Fruit fly (Drosophila melanogaster) whole organism, embryonic: Measurements from ENCODE around the gene Ice2.

Experiments used
- BEAF-32 ChIP-seq: fragments of 200-800 bp; sonication (Bioruptor generic); optimal IDR thresholded peaks from 3 replicates; lab custom pipeline; 2017; ENCODE audit warnings: missing biosample characterization, missing genetic modification characterization, mild to moderate bottlenecking, moderate library complexity, missing genetic modification reagents
- Bgb ChIP-seq: fragments of 200-800 bp; sonication (Bioruptor generic); IDR thresholded peaks from 2 replicates; pipeline ENCODE4 v1.3.6; 2022; ENCODE audit warnings: missing biosample characterization, missing genetic modification characterization; ENCODE audit not compliant: partially characterized antibody
- CG10959 ChIP-seq: fragments of 200-800 bp; sonication (Bioruptor generic); IDR thresholded peaks from 2 replicates; pipeline ENCODE4 v1.3.6; 2022; ENCODE audit warnings: missing biosample characterization, missing genetic modification characterization
- CG11560 ChIP-seq: fragments of 200-800 bp; sonication (Bioruptor generic); IDR thresholded peaks from 3 replicates; pipeline ENCODE4 v1.3.6; 2022; ENCODE audit warnings: missing biosample characterization, missing genetic modification characterization
- CG13424 ChIP-seq: fragments of 200-800 bp; sonication (Bioruptor generic); optimal IDR thresholded peaks from 2 replicates; lab custom pipeline; 2019; ENCODE audit warnings: missing biosample characterization, mild to moderate bottlenecking, missing genetic modification characterization, moderate library complexity
- CG13894 ChIP-seq: fragments of 200-800 bp; sonication (Bioruptor generic); optimal IDR thresholded peaks from 3 replicates; lab custom pipeline; 2018; ENCODE audit warnings: missing biosample characterization, mild to moderate bottlenecking, missing genetic modification characterization, moderate library complexity
- CG1529 ChIP-seq: fragments of 200-800 bp; sonication (Bioruptor generic); optimal IDR thresholded peaks from 3 replicates; lab custom pipeline; 2018; ENCODE audit warnings: missing biosample characterization, missing genetic modification characterization
- CG17385 ChIP-seq: fragments of 200-800 bp; sonication (Bioruptor generic); optimal IDR thresholded peaks from 3 replicates; lab custom pipeline; 2018; ENCODE audit warnings: missing biosample characterization, mild to moderate bottlenecking, missing genetic modification characterization
- CG17912 ChIP-seq: fragments of 200-800 bp; sonication (Bioruptor generic); optimal IDR thresholded peaks from 2 replicates; lab custom pipeline; 2018; ENCODE audit warnings: missing biosample characterization, mild to moderate bottlenecking, missing genetic modification characterization
- CG1792 ChIP-seq: fragments of 200-800 bp; sonication (Bioruptor generic); optimal IDR thresholded peaks from 2 replicates; lab custom pipeline; 2016; ENCODE audit warnings: missing biosample characterization, missing genetic modification characterization
- CG1832 ChIP-seq: fragments of 200-800 bp; sonication (Bioruptor generic); optimal IDR thresholded peaks from 2 replicates; lab custom pipeline; 2017; ENCODE audit warnings: missing biosample characterization, mild to moderate bottlenecking, missing genetic modification characterization, inconsistent platforms
- CG2889 ChIP-seq: fragments of 200-800 bp; sonication (Bioruptor generic); IDR thresholded peaks from 3 replicates; pipeline ENCODE4 v1.3.6; 2022; ENCODE audit warnings: missing biosample characterization, missing genetic modification characterization
- CG31388 ChIP-seq: fragments of 200-800 bp; sonication (Bioruptor generic); optimal IDR thresholded peaks from 2 replicates; lab custom pipeline; 2016; ENCODE audit warnings: missing biosample characterization, missing genetic modification characterization
- CG34224 ChIP-seq: fragments of 200-800 bp; sonication (Bioruptor generic); IDR thresholded peaks from 3 replicates; pipeline ENCODE4 v1.3.6; 2022; ENCODE audit warnings: missing biosample characterization, missing genetic modification characterization; ENCODE audit not compliant: partially characterized antibody
- CG34422 ChIP-seq: fragments of 200-800 bp; sonication (Bioruptor generic); IDR thresholded peaks from 3 replicates; pipeline ENCODE4 v1.3.6; 2022; ENCODE audit warnings: missing biosample characterization, missing genetic modification characterization
- CG3995 ChIP-seq: fragments of 200-800 bp; sonication (Bioruptor generic); optimal IDR thresholded peaks from 3 replicates; lab custom pipeline; 2016; ENCODE audit warnings: missing biosample characterization, missing genetic modification characterization
- CG4282 ChIP-seq: fragments of 200-800 bp; sonication (Bioruptor generic); optimal IDR thresholded peaks from 2 replicates; lab custom pipeline; 2016; ENCODE audit warnings: missing biosample characterization, missing genetic modification characterization
- CG5180 ChIP-seq: fragments of 200-800 bp; sonication (Bioruptor generic); optimal IDR thresholded peaks from 3 replicates; lab custom pipeline; 2017; ENCODE audit warnings: missing biosample characterization, missing genetic modification characterization, mild to moderate bottlenecking, moderate library complexity, missing genetic modification reagents
- CG5245 ChIP-seq: fragments of 200-800 bp; sonication (Bioruptor generic); optimal IDR thresholded peaks from 3 replicates; lab custom pipeline; 2016; ENCODE audit warnings: missing biosample characterization, missing genetic modification characterization
- CG6791 ChIP-seq: fragments of 200-800 bp; sonication (Bioruptor generic); IDR thresholded peaks from 3 replicates; pipeline ENCODE4 v1.3.6; 2022; ENCODE audit warnings: missing biosample characterization, missing genetic modification characterization; ENCODE audit not compliant: partially characterized antibody
- CG8089 ChIP-seq: fragments of 200-800 bp; sonication (Bioruptor generic); optimal IDR thresholded peaks from 3 replicates; lab custom pipeline; 2016; ENCODE audit warnings: missing biosample characterization, missing genetic modification characterization
- CG8388 ChIP-seq: fragments of 200-800 bp; sonication (Bioruptor generic); optimal IDR thresholded peaks from 2 replicates; lab custom pipeline; 2019; ENCODE audit warnings: missing biosample characterization, mild to moderate bottlenecking, missing genetic modification characterization, moderate library complexity
- CTCF ChIP-seq: fragments of 200-800 bp; sonication (Bioruptor generic); optimal IDR thresholded peaks from 2 replicates; lab custom pipeline; 2017; ENCODE audit warnings: missing biosample characterization, mild to moderate bottlenecking, missing genetic modification characterization, moderate library complexity
- Camta ChIP-seq: fragments of 200-800 bp; sonication (Bioruptor generic); optimal IDR thresholded peaks from 2 replicates; lab custom pipeline; 2016; ENCODE audit warnings: missing biosample characterization, missing genetic modification characterization
- Dip3 ChIP-seq: fragments of 200-800 bp; sonication (Bioruptor generic); optimal IDR thresholded peaks from 3 replicates; lab custom pipeline; 2016; ENCODE audit warnings: missing biosample characterization, missing genetic modification characterization
- Hr3 ChIP-seq: fragments of 200-800 bp; sonication (Bioruptor generic); optimal IDR thresholded peaks from 3 replicates; lab custom pipeline; 2016; ENCODE audit warnings: missing biosample characterization, missing genetic modification characterization
- MBD-R2 ChIP-seq: fragments of 200-800 bp; sonication (Bioruptor generic); IDR thresholded peaks from 2 replicates; pipeline ENCODE4 v1.3.6; 2022; ENCODE audit warnings: missing biosample characterization, missing genetic modification characterization
- Sin3A ChIP-seq: fragments of >200 bp; optimal IDR thresholded peaks from 2 replicates; lab custom pipeline; 2018
- Spps ChIP-seq: fragments of 200-800 bp; sonication (Bioruptor generic); optimal IDR thresholded peaks from 2 replicates; lab custom pipeline; 2018; ENCODE audit warnings: missing biosample characterization, mild to moderate bottlenecking, missing genetic modification characterization
- Trl ChIP-seq, 3 experiments: fragments of >200 bp in 2 of 3; fragments of 200-800 bp in 1 of 3; sonication (Bioruptor generic) in 1 of 3; optimal IDR thresholded peaks; 2 replicates in 1 of 3; 3 replicates in 2 of 3; lab custom pipeline; 2016 to 2017; ENCODE audit warnings: missing biosample characterization in 1 of 3, missing genetic modification characterization in 1 of 3
- Xbp1 ChIP-seq: fragments of 200-800 bp; sonication (Bioruptor generic); optimal IDR thresholded peaks from 3 replicates; lab custom pipeline; 2016; ENCODE audit warnings: missing biosample characterization, mild to moderate bottlenecking, missing genetic modification characterization
- aop ChIP-seq: fragments of 200-800 bp; sonication (Bioruptor generic); IDR thresholded peaks from 2 replicates; pipeline ENCODE4 v1.3.6; 2022; ENCODE audit warnings: missing biosample characterization, missing genetic modification characterization
- btn ChIP-seq: fragments of 200-800 bp; sonication (Bioruptor generic); optimal IDR thresholded peaks from 2 replicates; lab custom pipeline; 2016; ENCODE audit warnings: missing biosample characterization, missing genetic modification characterization
- cas ChIP-seq: fragments of 200-800 bp; sonication (Bioruptor generic); IDR thresholded peaks from 2 replicates; pipeline ENCODE4 v1.3.6; 2022; ENCODE audit warnings: missing biosample characterization, missing genetic modification characterization
- croc ChIP-seq: fragments of 200-800 bp; sonication (Bioruptor generic); conservative IDR thresholded peaks from 3 replicates; pipeline ENCODE4 v1.3.6; 2022; ENCODE audit warnings: missing biosample characterization, missing genetic modification characterization
- dpn ChIP-seq, 2 experiments: fragments of 200-800 bp; sonication (Bioruptor generic); optimal IDR thresholded peaks; 3 replicates each; lab custom pipeline; 2016; ENCODE audit warnings: missing biosample characterization in 2 of 2, missing genetic modification characterization in 2 of 2
- ems ChIP-seq: fragments of 200-800 bp; sonication (Bioruptor generic); optimal IDR thresholded peaks from 3 replicates; lab custom pipeline; 2016; ENCODE audit warnings: missing biosample characterization, missing genetic modification characterization
- en ChIP-seq: fragments of 200-800 bp; sonication (Bioruptor generic); optimal IDR thresholded peaks from 2 replicates; lab custom pipeline; 2016; ENCODE audit warnings: missing biosample characterization, missing genetic modification characterization
- fru ChIP-seq: fragments of >200 bp; optimal IDR thresholded peaks from 2 replicates; lab custom pipeline; 2017
- jing ChIP-seq: fragments of 200-800 bp; sonication (Bioruptor generic); optimal IDR thresholded peaks from 2 replicates; lab custom pipeline; 2018; ENCODE audit warnings: missing biosample characterization, mild to moderate bottlenecking, missing genetic modification characterization
- kah ChIP-seq: fragments of 200-800 bp; sonication (Bioruptor generic); optimal IDR thresholded peaks from 2 replicates; lab custom pipeline; 2018; ENCODE audit warnings: missing biosample characterization, mild to moderate bottlenecking, missing genetic modification characterization
- lab ChIP-seq: fragments of 200-800 bp; sonication (Bioruptor generic); optimal IDR thresholded peaks from 3 replicates; lab custom pipeline; 2017; ENCODE audit warnings: missing biosample characterization, missing genetic modification characterization, mild to moderate bottlenecking, moderate library complexity, missing genetic modification reagents
- otp ChIP-seq: fragments of 200-800 bp; sonication (Bioruptor generic); IDR thresholded peaks from 3 replicates; pipeline ENCODE4, ENCODE4 v1.3.6; 2022; ENCODE audit warnings: missing biosample characterization, missing genetic modification characterization
- p53 ChIP-seq: fragments of 200-800 bp; sonication (Bioruptor generic); optimal IDR thresholded peaks from 2 replicates; lab custom pipeline; 2016; ENCODE audit warnings: missing biosample characterization, missing genetic modification characterization
- schlank ChIP-seq: fragments of 200-800 bp; sonication (Bioruptor generic); optimal IDR thresholded peaks from 2 replicates; lab custom pipeline; 2018; ENCODE audit warnings: missing biosample characterization, mild to moderate bottlenecking, missing genetic modification characterization
- sima ChIP-seq: fragments of 200-800 bp; sonication (Bioruptor generic); optimal IDR thresholded peaks from 2 replicates; lab custom pipeline; 2016; ENCODE audit warnings: missing biosample characterization, missing genetic modification characterization
- slbo ChIP-seq: fragments of 200-800 bp; sonication (Bioruptor generic); IDR thresholded peaks from 2 replicates; pipeline ENCODE4 v1.3.6; 2022; ENCODE audit warnings: missing biosample characterization, missing genetic modification characterization
- slp2 ChIP-seq: fragments of 200-800 bp; sonication (Bioruptor generic); optimal IDR thresholded peaks from 2 replicates; lab custom pipeline; 2016; ENCODE audit warnings: missing biosample characterization, missing genetic modification characterization
- sob ChIP-seq: fragments of 200-800 bp; sonication (Bioruptor generic); IDR thresholded peaks from 2 replicates; pipeline ENCODE4 v1.3.6; 2022; ENCODE audit warnings: missing biosample characterization, missing genetic modification characterization
- tna ChIP-seq: fragments of 200-800 bp; sonication (Bioruptor generic); IDR thresholded peaks from 2 replicates; pipeline ENCODE4 v1.3.6; 2022; ENCODE audit warnings: missing biosample characterization, missing genetic modification characterization; ENCODE audit not compliant: partially characterized antibody
- trem ChIP-seq: fragments of 200-800 bp; optimal IDR thresholded peaks from 3 replicates; lab custom pipeline; 2019; ENCODE audit warnings: missing biosample characterization, mild to moderate bottlenecking, missing genetic modification characterization, moderate library complexity

Ice2 gene

dm6 chr3R:21127352-21127985 lies 2.5 kb upstream of the Ice2 start, which contains the start of the genes slmb and CG5793:
Gene slmb, minus strand, starts transcription at chr3R:21127485.
Gene CG5793, plus strand, starts transcription at chr3R:21127573.
- peak; percentile 60 for TF ChIP-seq slbo
- TF ChIP-seq CG31388 (GFP tag; lab: Kevin White, UChicago), result no peak
- no peak for TF ChIP-seq schlank
- peak; percentile 31 for TF ChIP-seq ems (GFP tag; lab: Kevin White, UChicago)
- peak; percentile 18 for TF ChIP-seq Hr3 (GFP tag; lab: Kevin White, UChicago)
- no peak for TF ChIP-seq CG17912 (GFP tag; lab: Kevin White, UChicago)
- no peak for TF ChIP-seq CG5180 (GFP tag; lab: Kevin White, UChicago)
- peak; percentile 24 for TF ChIP-seq p53
- peak; percentile 45; the same call in 1 of the 3 replicates for TF ChIP-seq CG34224 (GFP tag; lab: Robert Waterston, UW)
- no peak for TF ChIP-seq CTCF (GFP tag; lab: Kevin White, UChicago)
- TF ChIP-seq slp2 (GFP tag; lab: Kevin White, UChicago), result no peak
- peak; percentile 65 for TF ChIP-seq Xbp1 (GFP tag; lab: Kevin White, UChicago)
- no peak for TF ChIP-seq CG11560
- TF ChIP-seq BEAF-32 (GFP tag; lab: Kevin White, UChicago), result peak; percentile 83
- peak; percentile 60 for TF ChIP-seq CG1792
- no peak for TF ChIP-seq cas (GFP tag; lab: Robert Waterston, UW)
- peak; percentile 59 for TF ChIP-seq Bgb (GFP tag; lab: Robert Waterston, UW)
- no peak for TF ChIP-seq CG8388 (GFP tag; lab: Kevin White, UChicago)
- TF ChIP-seq CG13894 (tag; lab: Kevin White, UChicago), result no peak
- peak; percentile 10 for TF ChIP-seq CG3995 (GFP tag; lab: Kevin White, UChicago)
- no peak for TF ChIP-seq fru (lab: Kevin White, UChicago)
- peak; percentile 30 for TF ChIP-seq CG13424
- peak; percentile 20 for TF ChIP-seq CG8089
- peak; percentile 31 for TF ChIP-seq CG4282 (GFP tag; lab: Kevin White, UChicago)
- TF ChIP-seq lab (GFP tag; lab: Kevin White, UChicago), result no peak
- TF ChIP-seq sima (GFP tag; lab: Kevin White, UChicago), result peak; percentile 16
- TF ChIP-seq Trl (optimal IDR thresholded peaks at IDR 0.05; lab: Kevin White, UChicago), result peak in 1 of 2 experiments; percentile 55
- peak; percentile 21 for TF ChIP-seq Trl (GFP tag; optimal IDR thresholded peaks at IDR 0.05; lab: Kevin White, UChicago)
- no peak for TF ChIP-seq CG10959 (GFP tag; lab: Robert Waterston, UW)
- TF ChIP-seq MBD-R2 (GFP tag; lab: Robert Waterston, UW), result peak; percentile 80
- TF ChIP-seq en, result no peak
- TF ChIP-seq sob (GFP tag; lab: Robert Waterston, UW), result peak; percentile 67
- TF ChIP-seq jing, result no peak
- no peak for TF ChIP-seq CG2889 (GFP tag; lab: Robert Waterston, UW)
- TF ChIP-seq croc (GFP tag; lab: Robert Waterston, UW), result no peak
- no peak for TF ChIP-seq CG34422 (GFP tag; lab: Robert Waterston, UW)
- peak; percentile 19 for TF ChIP-seq CG5245
- TF ChIP-seq Sin3A, result peak; percentile 94
- TF ChIP-seq btn (GFP tag; lab: Kevin White, UChicago), result no peak
- no peak for TF ChIP-seq otp
- peak; percentile 41 for TF ChIP-seq trem (tag; lab: Kevin White, UChicago)
- peak; percentile 59 for TF ChIP-seq Dip3
- TF ChIP-seq tna (GFP tag; lab: Robert Waterston, UW), result peak; percentile 47
- peak; percentile 65 for TF ChIP-seq CG6791 (GFP tag; lab: Robert Waterston, UW)
- TF ChIP-seq Camta (GFP tag; lab: Kevin White, UChicago), result peak; percentile 26
- TF ChIP-seq kah (GFP tag; lab: Kevin White, UChicago), result peak; percentile 91
- TF ChIP-seq Spps (tag; lab: Kevin White, UChicago), result no peak
- TF ChIP-seq aop (GFP tag; lab: Robert Waterston, UW), result no peak
- TF ChIP-seq dpn (GFP tag; optimal IDR thresholded peaks at IDR 0.05; lab: Kevin White, UChicago), result peak; percentile 59 to 67
- no peak for TF ChIP-seq CG17385 (GFP tag; lab: Kevin White, UChicago)
- TF ChIP-seq CG1832 (GFP tag; lab: Kevin White, UChicago), result no peak
- TF ChIP-seq CG1529 (GFP tag; lab: Kevin White, UChicago), result no peak
